Worm (Caenorhabditis elegans) whole organism, L1 larva: Measurements from ENCODE around the gene otpl-8.

Experiments used
- C34B4.2 ChIP-seq: sonication (generic microtip); optimal IDR thresholded peaks from 2 replicates; lab custom pipeline; 2017; ENCODE audit warnings: mild to moderate bottlenecking, missing genetic modification characterization, missing compliant biosample characterization
- F16B12.6 ChIP-seq: fragments of 150-350 bp; optimal IDR thresholded peaks from 2 replicates; lab custom pipeline; 2014; ENCODE audit warnings: missing biosample characterization, missing genetic modification characterization
- Y116A8C.19 ChIP-seq: sonication (generic microtip); optimal IDR thresholded peaks from 2 replicates; lab custom pipeline; 2016; ENCODE audit warnings: missing compliant biosample characterization, missing genetic modification characterization, borderline replicate concordance
- alr-1 ChIP-seq: fragments of 200-800 bp; sonication (Bioruptor generic); optimal IDR thresholded peaks from 2 replicates; lab custom pipeline; 2018; ENCODE audit warnings: borderline replicate concordance, mild to moderate bottlenecking, missing genetic modification characterization, missing compliant biosample characterization
- blmp-1 ChIP-seq: fragments of 150-350 bp; optimal IDR thresholded peaks from 2 replicates; lab custom pipeline; 2014; ENCODE audit warnings: missing biosample characterization, missing genetic modification characterization
- efl-1 ChIP-seq, 4 experiments: fragments of 150-350 bp; optimal IDR thresholded peaks in 3 of 4; peaks in 1 of 4; 1 replicate in 1 of 4; 2 replicates in 3 of 4; lab custom pipeline; 2014; ENCODE audit warnings: missing biosample characterization in 2 of 4, missing genetic modification characterization in 2 of 4, missing genetic modification reagents in 2 of 4
- egl-13 ChIP-seq: sonication (generic microtip); optimal IDR thresholded peaks from 2 replicates; lab custom pipeline; 2016; ENCODE audit warnings: missing genotype, missing genetic modification reagents, missing genetic modification characterization, missing compliant biosample characterization
- elt-2 ChIP-seq: sonication (generic microtip); optimal IDR thresholded peaks from 2 replicates; lab custom pipeline; 2016; ENCODE audit warnings: missing genetic modification characterization, mild to moderate bottlenecking, inconsistent platforms, missing compliant biosample characterization, missing genetic modification reagents
- elt-3 ChIP-seq, 6 experiments: fragments of 150-350 bp in 1 of 6; sonication (generic microtip); optimal IDR thresholded peaks; 2 replicates each; lab custom pipeline; 2017 to 2018; ENCODE audit warnings: missing biosample characterization in 6 of 6, missing genetic modification characterization in 6 of 6, inconsistent platforms in 1 of 6
- ets-5 ChIP-seq: fragments of 200-800 bp; sonication (Bioruptor generic); IDR thresholded peaks from 2 replicates; pipeline ENCODE4 v1.3.6; 2022; ENCODE audit warnings: missing genetic modification characterization, missing compliant biosample characterization
- hlh-17 ChIP-seq: fragments of 200-800 bp; sonication (Bioruptor generic); optimal IDR thresholded peaks from 2 replicates; lab custom pipeline; 2018; ENCODE audit warnings: missing genetic modification characterization, mild to moderate bottlenecking, missing compliant biosample characterization, moderate library complexity, borderline replicate concordance
- hlh-4 ChIP-seq: sonication (generic microtip); optimal IDR thresholded peaks from 2 replicates; lab custom pipeline; 2016; ENCODE audit warnings: mild to moderate bottlenecking, missing genetic modification characterization, missing compliant biosample characterization
- irx-1 ChIP-seq: sonication (generic microtip); optimal IDR thresholded peaks from 2 replicates; lab custom pipeline; 2016; ENCODE audit warnings: missing genetic modification characterization, missing compliant biosample characterization
- jun-1 ChIP-seq: fragments of 150-350 bp; optimal IDR thresholded peaks from 2 replicates; lab custom pipeline; 2014; ENCODE audit warnings: missing biosample characterization, missing genetic modification reagents, missing genetic modification characterization
- lin-13 ChIP-seq: fragments of 150-350 bp; optimal IDR thresholded peaks from 2 replicates; lab custom pipeline; 2014; ENCODE audit warnings: missing biosample characterization, missing genetic modification reagents, missing genetic modification characterization
- lin-35 ChIP-seq, 2 experiments: fragments of 150-350 bp; optimal IDR thresholded peaks; 2 replicates each; lab custom pipeline; 2014; ENCODE audit warnings: missing biosample characterization in 2 of 2, missing genetic modification characterization in 2 of 2, missing genetic modification reagents in 2 of 2
- lsy-2 ChIP-seq, 2 experiments: fragments of 150-350 bp; optimal IDR thresholded peaks; 2 replicates each; lab custom pipeline; 2014; ENCODE audit warnings: missing biosample characterization in 2 of 2, missing genetic modification characterization in 2 of 2
- nhr-11 ChIP-seq: fragments of 150-350 bp; optimal IDR thresholded peaks from 2 replicates; lab custom pipeline; 2014; ENCODE audit warnings: missing biosample characterization, missing genetic modification characterization
- nhr-12 ChIP-seq: sonication (generic microtip); optimal IDR thresholded peaks from 2 replicates; lab custom pipeline; 2017; ENCODE audit warnings: missing biosample characterization, missing genetic modification characterization
- nhr-20 ChIP-seq: sonication (generic microtip); optimal IDR thresholded peaks from 2 replicates; lab custom pipeline; 2016; ENCODE audit warnings: mild to moderate bottlenecking, missing genetic modification characterization, missing compliant biosample characterization
- nhr-71 ChIP-seq: sonication (generic microtip); optimal IDR thresholded peaks from 2 replicates; lab custom pipeline; 2016; ENCODE audit warnings: mild to moderate bottlenecking, missing genetic modification characterization, moderate library complexity, missing compliant biosample characterization
- nhr-76 ChIP-seq: sonication (generic microtip); optimal IDR thresholded peaks from 2 replicates; lab custom pipeline; 2017; ENCODE audit warnings: missing biosample characterization, missing genetic modification characterization
- nhr-85 ChIP-seq: sonication (generic microtip); peaks from one replicate; lab custom pipeline; 2016; ENCODE audit warnings: missing genetic modification characterization, inconsistent platforms, missing compliant biosample characterization
- pax-3 ChIP-seq: fragments of 200-800 bp; sonication (Bioruptor generic); optimal IDR thresholded peaks from 2 replicates; lab custom pipeline; 2018; ENCODE audit warnings: mild to moderate bottlenecking, missing genetic modification characterization, moderate library complexity, missing compliant biosample characterization
- skn-1 ChIP-seq: fragments of 150-350 bp; optimal IDR thresholded peaks from 2 replicates; lab custom pipeline; 2014; ENCODE audit warnings: missing biosample characterization, missing genetic modification characterization
- snpc-4 ChIP-seq: fragments of 150-350 bp; optimal IDR thresholded peaks from 2 replicates; lab custom pipeline; 2014; ENCODE audit warnings: missing biosample characterization, missing genetic modification characterization
- sox-4 ChIP-seq: sonication (generic microtip); optimal IDR thresholded peaks from 2 replicates; lab custom pipeline; 2016; ENCODE audit warnings: missing genetic modification characterization, missing compliant biosample characterization
- sptf-1 ChIP-seq: fragments of 150-350 bp; optimal IDR thresholded peaks from 2 replicates; lab custom pipeline; 2014; ENCODE audit warnings: missing biosample characterization, missing genetic modification characterization
- tbx-2 ChIP-seq: sonication (generic microtip); optimal IDR thresholded peaks from 2 replicates; lab custom pipeline; 2016; ENCODE audit warnings: missing genetic modification characterization, missing compliant biosample characterization
- unc-130 ChIP-seq: fragments of 150-350 bp; optimal IDR thresholded peaks from 2 replicates; lab custom pipeline; 2017; ENCODE audit warnings: missing biosample characterization, missing genetic modification characterization, inconsistent platforms
- vab-15 ChIP-seq: sonication (generic microtip); optimal IDR thresholded peaks from 2 replicates; lab custom pipeline; 2017; ENCODE audit warnings: missing genotype, mild to moderate bottlenecking, missing genetic modification characterization, missing compliant biosample characterization
- xbp-1 ChIP-seq: sonication (generic microtip); optimal IDR thresholded peaks from 2 replicates; lab custom pipeline; 2016; ENCODE audit warnings: missing genetic modification characterization, missing compliant biosample characterization
- zip-4 ChIP-seq: fragments of 200-800 bp; sonication (Bioruptor generic); optimal IDR thresholded peaks from 2 replicates; lab custom pipeline; 2018; ENCODE audit warnings: mild to moderate bottlenecking, missing genetic modification characterization, moderate library complexity, missing compliant biosample characterization
- ztf-11 ChIP-seq, 2 experiments: sonication (generic microtip); optimal IDR thresholded peaks; 2 replicates each; lab custom pipeline; 2016 to 2017; ENCODE audit warnings: missing genetic modification characterization in 2 of 2, missing biosample characterization in 1 of 2, missing compliant biosample characterization in 1 of 2

otpl-8 gene

ce11 chrX:12225970-12226369, 44.8 kb downstream of the otpl-8 start, which contains the start of gene cest-9.1:
TSS of gene cest-9.1 (plus strand) at chrX:12226182.
- TF ChIP-seq efl-1 (optimal IDR thresholded peaks at IDR 0.05; lab: Kevin White, UChicago) (no peak), efl-1 (GFP tag; optimal IDR thresholded peaks at IDR 0.05 in 1 of 2; lab: Kevin White, UChicago) (peak in 1 of 2 experiments; percentile 32), nhr-20 (tag; lab: Kevin White, UChicago) (no peak), ztf-11 (tag; optimal IDR thresholded peaks at IDR 0.05; lab: Kevin White, UChicago) (no peak), elt-2 (peak; percentile 23), hlh-17 (GFP tag; lab: Kevin White, UChicago) (no peak), F16B12.6 (tag; lab: Kevin White, UChicago) (no peak), nhr-71 (no peak)

- no peak for TF ChIP-seq Y116A8C.19
- no peak for TF ChIP-seq unc-130 (tag; lab: Kevin White, UChicago)
- TF ChIP-seq nhr-85 (tag; lab: Kevin White, UChicago): peak; percentile 21
- TF ChIP-seq lin-35 (GFP tag; optimal IDR thresholded peaks at IDR 0.05; lab: Kevin White, UChicago): no peak
- TF ChIP-seq elt-2: peak; percentile 16
- TF ChIP-seq zip-4 (GFP tag; lab: Kevin White, UChicago): no peak
- no peak for TF ChIP-seq jun-1
- TF ChIP-seq, all 84 proteins: peak for 2
These were observed 48.0 kb downstream of the otpl-8 start for ce11 chrX:12222723-12223122.

ce11 chrX:12221817-12222216, 48.9 kb downstream of the otpl-8 start, which contains the start of gene cest-9.2:
TSS of gene cest-9.2 (plus strand) at chrX:12222117.
- TF ChIP-seq nhr-76: no peak
- TF ChIP-seq nhr-11 (tag; lab: Kevin White, UChicago): no peak
- TF ChIP-seq elt-3 (tag; optimal IDR thresholded peaks at IDR 0.05; lab: Kevin White, UChicago): no peak
- TF ChIP-seq pax-3 (tag; lab: Kevin White, UChicago): no peak
- TF ChIP-seq sox-4 (tag; lab: Kevin White, UChicago): no peak
- no peak for TF ChIP-seq lsy-2 (tag; optimal IDR thresholded peaks at IDR 0.05; lab: Kevin White, UChicago)
- no peak for TF ChIP-seq lin-13
- no peak for TF ChIP-seq sptf-1
- TF ChIP-seq blmp-1 (tag; lab: Kevin White, UChicago): no peak

- TF ChIP-seq zip-4 (GFP tag; lab: Kevin White, UChicago) (no peak), skn-1 (no peak), irx-1 (no peak), snpc-4 (tag; lab: Kevin White, UChicago) (no peak), hlh-4 (tag; lab: Kevin White, UChicago) (no peak), tbx-2 (tag; lab: Kevin White, UChicago) (no peak), hlh-17 (GFP tag; lab: Kevin White, UChicago) (no peak), nhr-12 (tag; lab: Kevin White, UChicago) (no peak), lin-35 (GFP tag; optimal IDR thresholded peaks at IDR 0.05; lab: Kevin White, UChicago) (no peak), lsy-2 (tag; optimal IDR thresholded peaks at IDR 0.05; lab: Kevin White, UChicago) (no peak), egl-13 (no peak), alr-1 (tag; lab: Kevin White, UChicago) (no peak), F16B12.6 (tag; lab: Kevin White, UChicago) (no peak), ets-5 (GFP tag; lab: Robert Waterston, UW) (no peak), C34B4.2 (tag; lab: Kevin White, UChicago) (no peak), vab-15 (tag; lab: Kevin White, UChicago) (no peak), xbp-1 (tag; lab: Kevin White, UChicago) (no peak)
- TF ChIP-seq, all 84 proteins: peak for 0
These were observed 51.3 kb downstream of the otpl-8 start, which contains the start of gene cest-8 for ce11 chrX:12219477-12219876. TSS of gene cest-8 (plus strand) at chrX:12219660.
